Worm (Caenorhabditis elegans): ENCODE measurements around the gene C55B6.1.

The C55B6.1 gene

ce11 chrX:7199831-7200414, at the start of gene C55B6.1:
TSS of gene C55B6.1 (plus strand) at chrX:7200364.
- TF ChIP-seq tra-4 (tag; optimal IDR thresholded peaks at IDR 0.05): no peak
- no peak for TF ChIP-seq pes-1 (GFP tag; IDR thresholded peaks at IDR 0.05)
- no peak for TF ChIP-seq hmbx-1 (tag; optimal IDR thresholded peaks at IDR 0.05)
- TF ChIP-seq flt-1 (GFP tag; IDR thresholded peaks at IDR 0.05): no peak
- TF ChIP-seq hmg-4 (GFP tag; optimal IDR thresholded peaks at IDR 0.05): no peak
- no peak for TF ChIP-seq sea-1 (GFP tag; conservative IDR thresholded peaks at IDR 0.05)

- TF ChIP-seq scrt-1 (GFP tag; IDR thresholded peaks at IDR 0.05) (no peak), hmg-4 (GFP tag; optimal IDR thresholded peaks at IDR 0.05) (peak; percentile 39)
Measured at ce11 chrX:7151189-7151857, 48.8 kb upstream of the C55B6.1 start, which contains the start of gene lam-2. TSS of gene lam-2 (minus strand) at chrX:7151239.

- TF ChIP-seq sea-1 (GFP tag; conservative IDR thresholded peaks at IDR 0.05) (no peak), hmg-4 (GFP tag; optimal IDR thresholded peaks at IDR 0.05) (no peak), ama-1 (optimal IDR thresholded peaks at IDR 0.05) (no peak), flt-1 (GFP tag; IDR thresholded peaks at IDR 0.05) (no peak), ceh-13 (GFP tag; optimal IDR thresholded peaks at IDR 0.05) (no peak), ets-7 (tag; optimal IDR thresholded peaks at IDR 0.05) (no peak), tbx-37 (GFP tag; conservative IDR thresholded peaks at IDR 0.05) (no peak), aly-1 (tag; optimal IDR thresholded peaks at IDR 0.05) (no peak), pes-1 (GFP tag; IDR thresholded peaks at IDR 0.05) (no peak), hmbx-1 (tag; optimal IDR thresholded peaks at IDR 0.05) (no peak), scrt-1 (GFP tag; IDR thresholded peaks at IDR 0.05) (no peak)
Measured at ce11 chrX:7151976-7152528, 48.1 kb upstream of the C55B6.1 start.

ce11 chrX:7153460-7153859, 46.7 kb upstream of the C55B6.1 start:
- TF ChIP-seq F13C5.2 (tag; optimal IDR thresholded peaks at IDR 0.05): no peak

- TF ChIP-seq ceh-13 (GFP tag; optimal IDR thresholded peaks at IDR 0.05): no peak
- no peak for TF ChIP-seq tbx-37 (GFP tag; conservative IDR thresholded peaks at IDR 0.05)
- TF ChIP-seq aly-1 (tag; optimal IDR thresholded peaks at IDR 0.05): no peak
- no peak for TF ChIP-seq hmbx-1 (tag; optimal IDR thresholded peaks at IDR 0.05)
- TF ChIP-seq hmg-4 (GFP tag; optimal IDR thresholded peaks at IDR 0.05): no peak
Measured at ce11 chrX:7155879-7156278, 44.3 kb upstream of the C55B6.1 start, which contains the start of gene C54D1.7. TSS of gene C54D1.7 (minus strand) at chrX:7156035.

ce11 chrX:7157483-7157882, 42.7 kb upstream of the C55B6.1 start:
- no peak for TF ChIP-seq flt-1 (GFP tag; IDR thresholded peaks at IDR 0.05)
- no peak for TF ChIP-seq tbx-11 (GFP tag; IDR thresholded peaks at IDR 0.05)
- TF ChIP-seq aly-1 (tag; optimal IDR thresholded peaks at IDR 0.05): no peak
- TF ChIP-seq ets-7 (tag; optimal IDR thresholded peaks at IDR 0.05): no peak
- TF ChIP-seq ama-1 (optimal IDR thresholded peaks at IDR 0.05): no peak
- TF ChIP-seq F13C5.2 (tag; optimal IDR thresholded peaks at IDR 0.05): no peak
- TF ChIP-seq hnd-1 (tag; optimal IDR thresholded peaks at IDR 0.05): no peak
- no peak for TF ChIP-seq tbx-37 (GFP tag; conservative IDR thresholded peaks at IDR 0.05)
- no peak for TF ChIP-seq hmg-4 (GFP tag; optimal IDR thresholded peaks at IDR 0.05)
- no peak for TF ChIP-seq ceh-13 (GFP tag; optimal IDR thresholded peaks at IDR 0.05)
- no peak for TF ChIP-seq ceh-36 (tag; optimal IDR thresholded peaks at IDR 0.05)

ce11 chrX:7158736-7159135, 41.4 kb upstream of the C55B6.1 start, which contains the start of gene pgp-10:
TSS of gene pgp-10 (plus strand) at chrX:7159036.
- no peak for TF ChIP-seq ets-7 (tag; optimal IDR thresholded peaks at IDR 0.05)
- TF ChIP-seq sea-1 (GFP tag; conservative IDR thresholded peaks at IDR 0.05): no peak
- TF ChIP-seq pes-1 (GFP tag; IDR thresholded peaks at IDR 0.05): no peak
- no peak for TF ChIP-seq F13C5.2 (tag; optimal IDR thresholded peaks at IDR 0.05)
- TF ChIP-seq hmbx-1 (tag; optimal IDR thresholded peaks at IDR 0.05): no peak
- no peak for TF ChIP-seq tbx-11 (GFP tag; IDR thresholded peaks at IDR 0.05)
- no peak for TF ChIP-seq tbx-37 (GFP tag; conservative IDR thresholded peaks at IDR 0.05)
- TF ChIP-seq aly-1 (tag; optimal IDR thresholded peaks at IDR 0.05): no peak
- TF ChIP-seq scrt-1 (GFP tag; IDR thresholded peaks at IDR 0.05): no peak
- TF ChIP-seq hnd-1 (tag; optimal IDR thresholded peaks at IDR 0.05): no peak
- no peak for TF ChIP-seq hmg-4 (GFP tag; optimal IDR thresholded peaks at IDR 0.05)
- no peak for TF ChIP-seq ceh-13 (GFP tag; optimal IDR thresholded peaks at IDR 0.05)
- no peak for TF ChIP-seq ceh-36 (tag; optimal IDR thresholded peaks at IDR 0.05)
- TF ChIP-seq ama-1 (optimal IDR thresholded peaks at IDR 0.05): no peak
- TF ChIP-seq B0310.2 (tag; optimal IDR thresholded peaks at IDR 0.05): no peak
- TF ChIP-seq flt-1 (GFP tag; IDR thresholded peaks at IDR 0.05): no peak
- TF ChIP-seq tra-4 (tag; optimal IDR thresholded peaks at IDR 0.05): no peak

- TF ChIP-seq ets-7 (tag; optimal IDR thresholded peaks at IDR 0.05): no peak
- TF ChIP-seq scrt-1 (GFP tag; IDR thresholded peaks at IDR 0.05): no peak
- no peak for TF ChIP-seq tbx-37 (GFP tag; conservative IDR thresholded peaks at IDR 0.05)
- no peak for TF ChIP-seq hmbx-1 (tag; optimal IDR thresholded peaks at IDR 0.05)
Measured at ce11 chrX:7162764-7163163, 37.4 kb upstream of the C55B6.1 start.
